Fruit fly (Drosophila melanogaster) whole organism, embryonic: ENCODE measurements around the gene CG17777.

ENCODE experiments used
- CG1602 ChIP-seq: fragments of 200-800 bp; sonication (Bioruptor generic); optimal IDR thresholded peaks from 3 replicates; lab custom pipeline; 2016; ENCODE audit warnings: missing biosample characterization, missing genetic modification characterization
- CG17912 ChIP-seq: fragments of 200-800 bp; sonication (Bioruptor generic); optimal IDR thresholded peaks from 2 replicates; lab custom pipeline; 2018; ENCODE audit warnings: missing biosample characterization, mild to moderate bottlenecking, missing genetic modification characterization
- CG9437 ChIP-seq: fragments of 200-800 bp; sonication (Bioruptor generic); optimal IDR thresholded peaks from 2 replicates; lab custom pipeline; 2018; ENCODE audit warnings: missing biosample characterization, mild to moderate bottlenecking, missing genetic modification characterization
- Dref ChIP-seq: fragments of 200-800 bp; sonication (Bioruptor generic); IDR thresholded peaks from 2 replicates; pipeline ENCODE4 v1.3.6; 2022; ENCODE audit warnings: missing biosample characterization, missing genetic modification characterization
- GATAe ChIP-seq: fragments of 200-800 bp; sonication (Bioruptor generic); conservative IDR thresholded peaks from 2 replicates; pipeline ENCODE4 v1.3.6; 2022; ENCODE audit warnings: missing biosample characterization, missing genetic modification characterization
- Sin3A ChIP-seq: fragments of >200 bp; optimal IDR thresholded peaks from 2 replicates; lab custom pipeline; 2018
- crol ChIP-seq: fragments of 200-800 bp; sonication (Bioruptor generic); IDR thresholded peaks from 2 replicates; pipeline ENCODE4 v1.3.6; 2022; ENCODE audit warnings: missing biosample characterization, missing genetic modification characterization
- gce ChIP-seq: fragments of 200-800 bp; sonication (Bioruptor generic); IDR thresholded peaks from 3 replicates; pipeline ENCODE4 v1.3.6; 2022; ENCODE audit warnings: missing biosample characterization, missing genetic modification characterization
- luna ChIP-seq: fragments of 200-800 bp; sonication (Bioruptor generic); optimal IDR thresholded peaks from 2 replicates; lab custom pipeline; 2016; ENCODE audit warnings: missing biosample characterization, missing genetic modification characterization
- pzg ChIP-seq: fragments of 200-800 bp; sonication (Bioruptor generic); optimal IDR thresholded peaks from 3 replicates; lab custom pipeline; 2018; ENCODE audit warnings: missing biosample characterization, mild to moderate bottlenecking, missing genetic modification characterization, moderate library complexity
- ranshi ChIP-seq: fragments of 200-800 bp; sonication (Bioruptor generic); IDR thresholded peaks from 2 replicates; pipeline ENCODE4 v1.3.6; 2022; ENCODE audit warnings: missing biosample characterization, missing genetic modification characterization

Gene CG17777

dm6 chrX:2225138-2225537 lies 38.5 kb downstream of the CG17777 start, which contains the start of gene pcx (continued):
- TF ChIP-seq CG9437 (GFP tag; lab: Kevin White, UChicago) (no peak), pzg (GFP tag; lab: Kevin White, UChicago) (peak; percentile 49), CG17912 (GFP tag; lab: Kevin White, UChicago) (no peak), Dref (peak; percentile 81), GATAe (GFP tag; lab: Robert Waterston, UW) (no peak), Sin3A (lab: Kevin White, UChicago) (no peak), crol (GFP tag; lab: Robert Waterston, UW) (peak; percentile 89), CG1602 (GFP tag; lab: Kevin White, UChicago) (no peak), ranshi (GFP tag; lab: Robert Waterston, UW) (no peak), gce (no peak), luna (GFP tag; lab: Kevin White, UChicago) (no peak)
